Fruit fly (Drosophila melanogaster) whole organism, pupa: ENCODE measurements around the gene CG18810.

Experiments
- CG8159 ChIP-seq: fragments of 200-800 bp; sonication (Bioruptor generic); optimal IDR thresholded peaks from 3 replicates; lab custom pipeline; 2018; ENCODE audit warnings: missing biosample characterization, mild to moderate bottlenecking, missing genetic modification characterization, moderate library complexity
- rn ChIP-seq: fragments of 200-800 bp; sonication (Bioruptor generic); IDR thresholded peaks from 2 replicates; pipeline ENCODE4 v1.3.6; 2022; ENCODE audit warnings: missing biosample characterization, missing genetic modification characterization

DNA sequence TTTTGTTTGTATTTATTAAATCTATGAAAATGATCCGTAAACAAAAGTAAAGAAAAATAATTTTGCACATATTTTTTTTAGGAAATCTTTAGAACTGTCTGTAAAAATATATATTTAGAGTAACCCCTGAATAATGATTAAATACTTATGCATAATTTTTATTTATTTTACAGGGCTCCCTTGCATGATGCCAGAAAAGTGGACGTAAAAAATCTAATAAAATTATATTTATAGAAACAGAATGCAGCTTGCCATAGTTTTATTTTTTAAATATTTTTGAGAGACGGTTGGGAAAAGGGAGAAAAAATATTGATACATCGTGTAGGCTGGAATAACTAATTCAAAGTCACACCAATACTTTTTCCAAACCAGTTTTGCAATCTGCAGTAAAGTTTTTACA, at the start of gene CG18810:
- TF ChIP-seq CG8159 (tag; lab: Kevin White, UChicago) (no peak), rn (GFP tag; lab: Robert Waterston, UW) (no peak)
